Worm (Caenorhabditis elegans) whole organism, late embryonic: ENCODE measurements around the gene F07C4.6.

Experiments
- ceh-6 ChIP-seq: fragments of 200-800 bp; sonication (Bioruptor generic); optimal IDR thresholded peaks from 2 replicates; lab custom pipeline; 2018; ENCODE audit warnings: mild to moderate bottlenecking, missing genetic modification characterization, missing compliant biosample characterization
- elt-2 ChIP-seq: sonication (generic microtip); optimal IDR thresholded peaks from 2 replicates; lab custom pipeline; 2016; ENCODE audit warnings: missing genetic modification reagents, missing genetic modification characterization, missing compliant biosample characterization
- pha-4 ChIP-seq: fragments of 150-350 bp; optimal IDR thresholded peaks from 2 replicates; lab custom pipeline; 2018; ENCODE audit warnings: missing biosample characterization, missing genetic modification reagents, missing genetic modification characterization

ce11 chrV:7651757-7652156, 25.1 kb downstream of the F07C4.6 start, which contains the start of gene srh-234:
- TF ChIP-seq pha-4 (tag; lab: Kevin White, UChicago) (no peak), ceh-6 (GFP tag; lab: Kevin White, UChicago) (no peak), elt-2 (tag; lab: Kevin White, UChicago) (no peak)
